Worm (Caenorhabditis elegans) whole organism, L3 larva: Measurements from ENCODE around the gene str-261.

Experiments used
- aly-2 ChIP-seq: fragments of 150-350 bp; optimal IDR thresholded peaks from 2 replicates; lab custom pipeline; 2014; ENCODE audit warnings: missing biosample characterization, missing genetic modification characterization
- ceh-16 ChIP-seq: sonication (generic microtip); optimal IDR thresholded peaks from 2 replicates; lab custom pipeline; 2017; ENCODE audit warnings: missing biosample characterization, missing genetic modification characterization
- ceh-28 ChIP-seq: fragments of 150-350 bp; optimal IDR thresholded peaks from 2 replicates; lab custom pipeline; 2014; ENCODE audit warnings: missing biosample characterization, missing genetic modification reagents, missing genetic modification characterization
- ceh-82 ChIP-seq: fragments of 150-350 bp; optimal IDR thresholded peaks from 2 replicates; lab custom pipeline; 2014; ENCODE audit warnings: missing biosample characterization, missing genetic modification characterization
- elt-1 ChIP-seq: fragments of 150-350 bp; optimal IDR thresholded peaks from 2 replicates; lab custom pipeline; 2014; ENCODE audit warnings: missing biosample characterization, missing genetic modification characterization
- fos-1 ChIP-seq: fragments of 150-350 bp; optimal IDR thresholded peaks from 2 replicates; lab custom pipeline; 2014; ENCODE audit warnings: missing biosample characterization, missing genetic modification characterization
- lin-39 ChIP-seq: fragments of 150-350 bp; optimal IDR thresholded peaks from 2 replicates; lab custom pipeline; 2018; ENCODE audit warnings: missing biosample characterization, missing genetic modification reagents, missing genetic modification characterization
- nhr-12 ChIP-seq: fragments of 150-350 bp; optimal IDR thresholded peaks from 2 replicates; lab custom pipeline; 2014; ENCODE audit warnings: missing biosample characterization, missing genetic modification characterization
- nhr-237 ChIP-seq: fragments of 150-350 bp; optimal IDR thresholded peaks from 2 replicates; lab custom pipeline; 2014; ENCODE audit warnings: missing biosample characterization, missing genetic modification characterization
- nhr-28 ChIP-seq: fragments of 150-350 bp; optimal IDR thresholded peaks from 2 replicates; lab custom pipeline; 2014; ENCODE audit warnings: missing biosample characterization, missing genetic modification characterization
- nhr-77 ChIP-seq: fragments of 150-350 bp; optimal IDR thresholded peaks from 2 replicates; lab custom pipeline; 2014; ENCODE audit warnings: missing biosample characterization, missing genetic modification characterization
- pha-4 ChIP-seq: fragments of 150-350 bp; optimal IDR thresholded peaks from 2 replicates; lab custom pipeline; 2014; ENCODE audit warnings: missing biosample characterization, missing genetic modification reagents, missing genetic modification characterization
- sea-2 ChIP-seq: fragments of 150-350 bp; sonication (generic microtip); optimal IDR thresholded peaks from 4 replicates; lab custom pipeline; 2014; ENCODE audit warnings: missing biosample characterization, missing genetic modification reagents, missing genetic modification characterization
- unc-62 ChIP-seq: fragments of 150-350 bp; sonication (generic microtip); optimal IDR thresholded peaks from 4 replicates; lab custom pipeline; 2014; ENCODE audit warnings: missing biosample characterization, missing genetic modification reagents, missing genetic modification characterization

DNA sequence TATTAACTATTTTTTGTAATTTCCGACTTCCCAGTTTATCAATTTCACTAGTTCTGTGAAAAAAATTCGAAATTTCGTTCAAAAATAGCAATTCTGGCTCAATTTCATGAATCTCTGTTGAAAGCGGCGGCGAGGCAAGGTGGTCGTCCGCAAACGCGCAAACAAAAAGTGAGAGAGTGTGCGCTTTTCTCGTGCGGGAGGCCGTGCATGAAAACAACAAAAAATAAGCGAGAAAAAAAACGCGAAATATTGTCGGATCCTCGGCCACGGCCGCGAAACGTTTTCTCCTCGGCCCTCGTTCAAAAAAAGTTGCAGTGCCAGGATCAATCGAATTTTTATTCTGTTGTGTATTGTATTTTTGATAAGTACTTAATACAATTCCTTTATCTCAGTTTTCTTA is 38.4 kb downstream of the str-261 start:
- TF ChIP-seq elt-1 (no peak), fos-1 (tag; lab: Kevin White, UChicago) (no peak), nhr-28 (tag; lab: Kevin White, UChicago) (no peak), ceh-16 (tag; lab: Kevin White, UChicago) (no peak), ceh-82 (tag; lab: Kevin White, UChicago) (no peak), lin-39 (no peak), aly-2 (no peak), pha-4 (tag; lab: Kevin White, UChicago) (peak; percentile 13), nhr-12 (no peak), nhr-77 (tag; lab: Kevin White, UChicago) (no peak), ceh-28 (tag; lab: Kevin White, UChicago) (no peak), sea-2 (GFP tag; lab: Kevin White, UChicago) (no peak), unc-62 (GFP tag; lab: Kevin White, UChicago) (no peak), nhr-237 (no peak)
